Fruit fly (Drosophila melanogaster) whole organism, embryonic: ENCODE data around the gene CG3625.

Source experiments
- ATbp ChIP-seq: fragments of 200-800 bp; sonication (Bioruptor generic); optimal IDR thresholded peaks from 2 replicates; lab custom pipeline; 2017; ENCODE audit warnings: missing biosample characterization, mild to moderate bottlenecking, missing genetic modification characterization, missing genetic modification reagents
- Antp ChIP-seq: fragments of 200-800 bp; sonication (Bioruptor generic); optimal IDR thresholded peaks from 3 replicates; lab custom pipeline; 2016; ENCODE audit warnings: missing biosample characterization, missing genetic modification characterization
- Atf-2 ChIP-seq: fragments of 200-800 bp; sonication (Bioruptor generic); optimal IDR thresholded peaks from 2 replicates; lab custom pipeline; 2016; ENCODE audit warnings: missing biosample characterization, missing genetic modification characterization
- CG10267 ChIP-seq: fragments of 200-800 bp; sonication (Bioruptor generic); optimal IDR thresholded peaks from 2 replicates; lab custom pipeline; 2018; ENCODE audit warnings: missing biosample characterization, mild to moderate bottlenecking, missing genetic modification characterization, moderate library complexity
- CG11695 ChIP-seq: fragments of 200-800 bp; sonication (Bioruptor generic); IDR thresholded peaks from 3 replicates; pipeline ENCODE4 v1.3.6; 2022; ENCODE audit warnings: missing biosample characterization, missing genetic modification characterization
- CG15269 ChIP-seq: fragments of 200-800 bp; sonication (Bioruptor generic); optimal IDR thresholded peaks from 2 replicates; lab custom pipeline; 2018; ENCODE audit warnings: missing biosample characterization, mild to moderate bottlenecking, missing genetic modification characterization, moderate library complexity
- CG1529 ChIP-seq: fragments of 200-800 bp; sonication (Bioruptor generic); optimal IDR thresholded peaks from 3 replicates; lab custom pipeline; 2018; ENCODE audit warnings: missing biosample characterization, missing genetic modification characterization
- CG1603 ChIP-seq: fragments of 200-800 bp; sonication (Bioruptor generic); optimal IDR thresholded peaks from 2 replicates; lab custom pipeline; 2019; ENCODE audit warnings: missing biosample characterization, mild to moderate bottlenecking, missing genetic modification characterization, moderate library complexity
- CG17612 ChIP-seq: fragments of 200-800 bp; sonication (Bioruptor generic); IDR thresholded peaks from 2 replicates; pipeline ENCODE4 v1.3.6; 2022; ENCODE audit warnings: missing biosample characterization, missing genetic modification characterization
- CG17912 ChIP-seq: fragments of 200-800 bp; sonication (Bioruptor generic); optimal IDR thresholded peaks from 2 replicates; lab custom pipeline; 2018; ENCODE audit warnings: missing biosample characterization, mild to moderate bottlenecking, missing genetic modification characterization
- CG30403 ChIP-seq: fragments of 200-800 bp; sonication (Bioruptor generic); optimal IDR thresholded peaks from 3 replicates; lab custom pipeline; 2016; ENCODE audit warnings: missing biosample characterization, missing genetic modification characterization
- CG3838 ChIP-seq: fragments of 200-800 bp; sonication (Bioruptor generic); optimal IDR thresholded peaks from 3 replicates; lab custom pipeline; 2016; ENCODE audit warnings: missing biosample characterization, missing genetic modification characterization
- CG4282 ChIP-seq: fragments of 200-800 bp; sonication (Bioruptor generic); optimal IDR thresholded peaks from 2 replicates; lab custom pipeline; 2016; ENCODE audit warnings: missing biosample characterization, missing genetic modification characterization
- CG4820 ChIP-seq: fragments of 200-800 bp; sonication (Bioruptor generic); optimal IDR thresholded peaks from 3 replicates; lab custom pipeline; 2016; ENCODE audit warnings: missing biosample characterization, missing genetic modification characterization
- CG5245 ChIP-seq: fragments of 200-800 bp; sonication (Bioruptor generic); optimal IDR thresholded peaks from 3 replicates; lab custom pipeline; 2016; ENCODE audit warnings: missing biosample characterization, missing genetic modification characterization
- CG6175 ChIP-seq: fragments of 200-800 bp; sonication (Bioruptor generic); IDR thresholded peaks from 3 replicates; pipeline ENCODE4 v1.3.6; 2022; ENCODE audit warnings: missing biosample characterization, missing genetic modification characterization
- CG6654 ChIP-seq: fragments of 200-800 bp; sonication (Bioruptor generic); optimal IDR thresholded peaks from 2 replicates; lab custom pipeline; 2017; ENCODE audit warnings: missing biosample characterization, mild to moderate bottlenecking, missing genetic modification characterization
- CG6689 ChIP-seq: fragments of 200-800 bp; sonication (Bioruptor generic); IDR thresholded peaks from 2 replicates; pipeline ENCODE4 v1.3.6; 2022; ENCODE audit warnings: missing biosample characterization, missing genetic modification characterization
- CG8388 ChIP-seq: fragments of 200-800 bp; sonication (Bioruptor generic); optimal IDR thresholded peaks from 2 replicates; lab custom pipeline; 2019; ENCODE audit warnings: missing biosample characterization, mild to moderate bottlenecking, missing genetic modification characterization, moderate library complexity
- D ChIP-seq, 2 experiments: fragments of 200-800 bp in 1 of 2; fragments of >200 bp in 1 of 2; sonication (Bioruptor generic) in 1 of 2; optimal IDR thresholded peaks; 2 replicates in 1 of 2; 3 replicates in 1 of 2; lab custom pipeline; 2017; ENCODE audit warnings: mild to moderate bottlenecking in 1 of 2, missing biosample characterization in 1 of 2, missing genetic modification characterization in 1 of 2, missing genetic modification reagents in 1 of 2
- Ets97D ChIP-seq: fragments of 200-800 bp; sonication (Bioruptor generic); optimal IDR thresholded peaks from 3 replicates; lab custom pipeline; 2016; ENCODE audit warnings: missing biosample characterization, missing genetic modification characterization
- Fer3 ChIP-seq: fragments of 200-800 bp; sonication (Bioruptor generic); optimal IDR thresholded peaks from 2 replicates; lab custom pipeline; 2018; ENCODE audit warnings: missing biosample characterization, mild to moderate bottlenecking, missing genetic modification characterization, moderate library complexity
- HLH3B ChIP-seq: fragments of 200-800 bp; sonication (Bioruptor generic); IDR thresholded peaks from 2 replicates; pipeline ENCODE4 v1.3.6; 2022; ENCODE audit warnings: missing biosample characterization, missing genetic modification characterization
- HmgZ ChIP-seq: fragments of 200-800 bp; sonication (Bioruptor generic); optimal IDR thresholded peaks from 2 replicates; lab custom pipeline; 2018; ENCODE audit warnings: missing biosample characterization, mild to moderate bottlenecking, missing genetic modification characterization
- Hr3 ChIP-seq: fragments of 200-800 bp; sonication (Bioruptor generic); optimal IDR thresholded peaks from 3 replicates; lab custom pipeline; 2016; ENCODE audit warnings: missing biosample characterization, missing genetic modification characterization
- MBD-R2 ChIP-seq: fragments of 200-800 bp; sonication (Bioruptor generic); IDR thresholded peaks from 2 replicates; pipeline ENCODE4 v1.3.6; 2022; ENCODE audit warnings: missing biosample characterization, missing genetic modification characterization
- MESR4 ChIP-seq: fragments of 200-800 bp; sonication (Bioruptor generic); optimal IDR thresholded peaks from 2 replicates; lab custom pipeline; 2018; ENCODE audit warnings: missing biosample characterization, mild to moderate bottlenecking, missing genetic modification characterization, moderate library complexity
- Neu2 ChIP-seq: fragments of 200-800 bp; sonication (Bioruptor generic); optimal IDR thresholded peaks from 3 replicates; lab custom pipeline; 2016; ENCODE audit warnings: missing biosample characterization, missing genetic modification characterization, borderline replicate concordance
- Oli ChIP-seq: fragments of 200-800 bp; sonication (Bioruptor generic); optimal IDR thresholded peaks from 2 replicates; lab custom pipeline; 2018; ENCODE audit warnings: missing biosample characterization, mild to moderate bottlenecking, missing genetic modification characterization, moderate library complexity
- Rx ChIP-seq: fragments of 200-800 bp; sonication (Bioruptor generic); IDR thresholded peaks from 2 replicates; pipeline ENCODE4 v1.3.6; 2022; ENCODE audit warnings: missing biosample characterization, missing genetic modification characterization
- amos ChIP-seq: fragments of 200-800 bp; sonication (Bioruptor generic); IDR thresholded peaks from 2 replicates; pipeline ENCODE4 v1.3.6; 2022; ENCODE audit warnings: missing biosample characterization, missing genetic modification characterization; ENCODE audit not compliant: partially characterized antibody
- bbx ChIP-seq: fragments of 200-800 bp; sonication (Bioruptor generic); IDR thresholded peaks from 2 replicates; pipeline ENCODE4 v1.3.6; 2022; ENCODE audit warnings: missing biosample characterization, missing genetic modification characterization; ENCODE audit not compliant: partially characterized antibody
- bowl ChIP-seq: fragments of 200-800 bp; sonication (Bioruptor generic); IDR thresholded peaks from 2 replicates; pipeline ENCODE4 v1.3.6; 2022; ENCODE audit warnings: missing biosample characterization, missing genetic modification characterization
- cas ChIP-seq: fragments of 200-800 bp; sonication (Bioruptor generic); IDR thresholded peaks from 2 replicates; pipeline ENCODE4 v1.3.6; 2022; ENCODE audit warnings: missing biosample characterization, missing genetic modification characterization
- chif ChIP-seq, 2 experiments: fragments of 200-800 bp; sonication (Bioruptor generic); optimal IDR thresholded peaks; 3 replicates each; lab custom pipeline; 2016; ENCODE audit warnings: missing biosample characterization in 2 of 2, missing genetic modification characterization in 2 of 2
- corto ChIP-seq: fragments of 200-800 bp; sonication (Bioruptor generic); optimal IDR thresholded peaks from 2 replicates; lab custom pipeline; 2016; ENCODE audit warnings: missing biosample characterization, mild to moderate bottlenecking, missing genetic modification characterization, moderate library complexity
- crc ChIP-seq: fragments of 200-800 bp; sonication (Bioruptor generic); optimal IDR thresholded peaks from 2 replicates; lab custom pipeline; 2016; ENCODE audit warnings: missing biosample characterization, missing genetic modification characterization
- esg ChIP-seq: fragments of 200-800 bp; sonication (Bioruptor generic); conservative IDR thresholded peaks from 2 replicates; pipeline ENCODE4 v1.3.6; 2022; ENCODE audit warnings: missing biosample characterization, missing genetic modification characterization
- eyg ChIP-seq: fragments of 200-800 bp; sonication (Bioruptor generic); optimal IDR thresholded peaks from 3 replicates; lab custom pipeline; 2016; ENCODE audit warnings: missing biosample characterization, missing genetic modification characterization
- fru ChIP-seq: fragments of >200 bp; optimal IDR thresholded peaks from 2 replicates; lab custom pipeline; 2017
- fu2 ChIP-seq: fragments of 200-800 bp; sonication (Bioruptor generic); optimal IDR thresholded peaks from 2 replicates; lab custom pipeline; 2016; ENCODE audit warnings: missing biosample characterization, missing genetic modification characterization
- gro ChIP-seq: fragments of 200-800 bp; sonication (Bioruptor generic); optimal IDR thresholded peaks from 2 replicates; lab custom pipeline; 2016; ENCODE audit warnings: missing biosample characterization, missing genetic modification characterization
- hb ChIP-seq: fragments of 200-800 bp; sonication (Bioruptor generic); IDR thresholded peaks from 3 replicates; pipeline ENCODE4 v1.3.6; 2022; ENCODE audit warnings: missing biosample characterization, missing genetic modification characterization; ENCODE audit not compliant: partially characterized antibody
- lmd ChIP-seq: fragments of 200-800 bp; sonication (Bioruptor generic); IDR thresholded peaks from 2 replicates; pipeline ENCODE4 v1.3.6; 2022; ENCODE audit warnings: missing biosample characterization, missing genetic modification characterization
- lov ChIP-seq, 2 experiments: fragments of 200-800 bp in 1 of 2; fragments of >200 bp in 1 of 2; sonication (Bioruptor generic) in 1 of 2; IDR thresholded peaks in 1 of 2; optimal IDR thresholded peaks in 1 of 2; 2 replicates in 1 of 2; 3 replicates in 1 of 2; pipeline versions ENCODE4 v1.3.6 to Lab custom; 2017 to 2022; ENCODE audit warnings: missing biosample characterization in 1 of 2, missing genetic modification characterization in 1 of 2
- sens ChIP-seq: fragments of 200-800 bp; sonication (Bioruptor generic); peaks from one replicate; lab custom pipeline; 2016; ENCODE audit warnings: missing biosample characterization, missing genetic modification characterization
- sisA ChIP-seq: fragments of 200-800 bp; sonication (Bioruptor generic); IDR thresholded peaks from 2 replicates; pipeline ENCODE4 v1.3.6; 2022; ENCODE audit warnings: missing biosample characterization, missing genetic modification characterization
- trem ChIP-seq: fragments of 200-800 bp; optimal IDR thresholded peaks from 3 replicates; lab custom pipeline; 2019; ENCODE audit warnings: missing biosample characterization, mild to moderate bottlenecking, missing genetic modification characterization, moderate library complexity
- ttk ChIP-seq: fragments of 200-800 bp; sonication (Bioruptor generic); IDR thresholded peaks from 2 replicates; pipeline ENCODE4 v2.1.2; 2022; ENCODE audit warnings: missing biosample characterization, missing genetic modification characterization
- zfh2 ChIP-seq: fragments of 200-800 bp; sonication (Bioruptor generic); optimal IDR thresholded peaks from 2 replicates; lab custom pipeline; 2016; ENCODE audit warnings: missing biosample characterization, missing genetic modification characterization

The CG3625 gene

DNA sequence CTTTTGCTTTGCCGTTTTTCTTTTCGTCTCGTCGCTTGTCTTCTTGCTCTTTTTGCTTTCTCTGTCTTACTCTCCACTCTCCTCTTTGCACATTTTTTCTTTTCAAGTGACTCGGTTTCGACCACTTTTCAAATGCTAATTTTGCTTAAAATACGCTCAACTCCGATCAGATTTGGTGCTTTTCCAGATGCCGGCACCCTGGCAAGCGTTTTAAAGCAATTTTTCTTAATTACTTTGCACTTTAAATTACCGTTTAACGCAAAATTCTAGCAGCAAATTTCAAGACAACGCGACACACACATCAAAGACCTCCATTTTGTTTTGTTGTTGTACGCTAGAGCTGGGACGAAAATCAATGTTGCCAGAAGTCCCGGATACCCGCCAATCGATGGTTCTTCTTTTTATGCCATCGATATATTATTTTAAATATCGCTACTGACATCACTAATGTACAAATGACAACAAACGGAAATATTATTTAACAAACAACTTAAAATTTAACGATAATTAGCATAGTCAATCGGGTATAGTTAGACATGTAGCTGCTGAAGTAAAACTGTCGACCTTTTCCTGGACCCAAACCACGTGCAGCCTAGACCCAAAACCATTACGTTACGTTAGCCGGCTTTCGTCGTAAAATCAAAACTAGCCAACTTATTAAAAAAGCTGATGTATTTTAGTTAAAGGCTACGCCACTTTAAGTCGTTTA is 40.9 kb downstream of the CG3625 start, which contains the start of gene kis (continued):
- TF ChIP-seq CG6689 (GFP tag; lab: Robert Waterston, UW): no peak
- TF ChIP-seq gro (GFP tag; lab: Kevin White, UChicago): peak; percentile 76
- no peak for TF ChIP-seq CG1529 (GFP tag; lab: Kevin White, UChicago)
- peak; percentile 8 for TF ChIP-seq CG8388 (GFP tag; lab: Kevin White, UChicago)
- TF ChIP-seq Ets97D (GFP tag; lab: Kevin White, UChicago): peak; percentile 94
- TF ChIP-seq CG17912: no peak
- no peak for TF ChIP-seq CG4820
- peak; percentile 37 for TF ChIP-seq Fer3 (tag; lab: Kevin White, UChicago)
- TF ChIP-seq cas (GFP tag; lab: Robert Waterston, UW): no peak
- no peak for TF ChIP-seq fru (lab: Kevin White, UChicago)
- TF ChIP-seq MBD-R2 (GFP tag; lab: Robert Waterston, UW): peak; percentile 50
- TF ChIP-seq CG17612 (GFP tag; lab: Robert Waterston, UW): no peak
- TF ChIP-seq eyg (GFP tag; lab: Kevin White, UChicago): peak; percentile 50
- no peak for TF ChIP-seq Neu2 (GFP tag; lab: Kevin White, UChicago)
- TF ChIP-seq MESR4 (GFP tag; lab: Kevin White, UChicago): peak; percentile 96
- TF ChIP-seq chif (GFP tag; optimal IDR thresholded peaks at IDR 0.05; lab: Kevin White, UChicago): peak in 1 of 2 experiments; percentile 24
- TF ChIP-seq ATbp (GFP tag; lab: Kevin White, UChicago): no peak
- TF ChIP-seq CG6175: no peak
- TF ChIP-seq CG6654 (GFP tag; lab: Kevin White, UChicago): no peak
- TF ChIP-seq lmd (GFP tag; lab: Robert Waterston, UW): no peak
- no peak for TF ChIP-seq Rx (GFP tag; lab: Robert Waterston, UW)
- TF ChIP-seq lov (optimal IDR thresholded peaks at IDR 0.05; lab: Kevin White, UChicago): no peak
- 0 out of 3 replicates have a peak, but pooled peaks have one; percentile 48 for TF ChIP-seq lov (GFP tag; IDR thresholded peaks at IDR 0.05; lab: Robert Waterston, UW)
- peak; percentile 81 for TF ChIP-seq HmgZ (tag; lab: Kevin White, UChicago)
- peak; percentile 98 for TF ChIP-seq bbx (GFP tag; lab: Robert Waterston, UW)
- TF ChIP-seq CG10267 (tag; lab: Kevin White, UChicago): peak; percentile 72
- TF ChIP-seq Atf-2 (GFP tag; lab: Kevin White, UChicago): no peak
- peak; percentile 98 for TF ChIP-seq amos
- peak; percentile 8 for TF ChIP-seq Oli (tag; lab: Kevin White, UChicago)
- no peak for TF ChIP-seq crc
- peak; percentile 31 for TF ChIP-seq zfh2 (GFP tag; lab: Kevin White, UChicago)
- TF ChIP-seq HLH3B (GFP tag; lab: Robert Waterston, UW): no peak; the same call in 1 of the 2 replicates
- TF ChIP-seq D (optimal IDR thresholded peaks at IDR 0.05; lab: Kevin White, UChicago): no peak
- TF ChIP-seq D (GFP tag; optimal IDR thresholded peaks at IDR 0.05; lab: Kevin White, UChicago): no peak
- TF ChIP-seq CG4282 (GFP tag; lab: Kevin White, UChicago): peak; percentile 4
- TF ChIP-seq corto (GFP tag; lab: Kevin White, UChicago): peak; percentile 35
- TF ChIP-seq CG3838 (GFP tag; lab: Kevin White, UChicago): peak; percentile 4
- TF ChIP-seq bowl (GFP tag; lab: Robert Waterston, UW): no peak
- TF ChIP-seq CG1603 (tag; lab: Kevin White, UChicago): peak; percentile 76
- no peak for TF ChIP-seq CG5245 (GFP tag; lab: Kevin White, UChicago)
- peak; percentile 90 for TF ChIP-seq sens (GFP tag; lab: Kevin White, UChicago)
- TF ChIP-seq Hr3: peak; percentile 15
- TF ChIP-seq fu2 (GFP tag; lab: Kevin White, UChicago): peak; percentile 20
- no peak for TF ChIP-seq ttk
- TF ChIP-seq hb (GFP tag; lab: Robert Waterston, UW): peak; percentile 91
- no peak for TF ChIP-seq CG11695 (GFP tag; lab: Robert Waterston, UW)
- TF ChIP-seq esg: no peak
- peak; percentile 47 for TF ChIP-seq Antp (GFP tag; lab: Kevin White, UChicago)
- TF ChIP-seq CG15269 (tag; lab: Kevin White, UChicago): peak; percentile 25
- peak; percentile 54 for TF ChIP-seq CG30403 (GFP tag; lab: Kevin White, UChicago)
- peak; percentile 76 for TF ChIP-seq trem (tag; lab: Kevin White, UChicago)
- no peak for TF ChIP-seq sisA (GFP tag; lab: Robert Waterston, UW)
